Worm (Caenorhabditis elegans) whole organism, young adult: Measurements from ENCODE around the gene srsx-18.
A peak's percentile ranks its signal among the peaks of the same experiment; 100 is the strongest.

Experiments used
- B0019.2 ChIP-seq: fragments of 200-800 bp; sonication (Bioruptor generic); conservative IDR thresholded peaks from 2 replicates; pipeline ENCODE4 v1.3.6; 2022; ENCODE audit warnings: missing genetic modification reagents, missing genetic modification characterization, missing compliant biosample characterization
- B0035.1 ChIP-seq: sonication (generic microtip); optimal IDR thresholded peaks from 2 replicates; lab custom pipeline; 2016; ENCODE audit warnings: missing genetic modification characterization, mild to moderate bottlenecking, missing compliant biosample characterization, missing genotype, missing genetic modification reagents
- B0261.1 ChIP-seq: sonication (generic microtip); optimal IDR thresholded peaks from 2 replicates; lab custom pipeline; 2016; ENCODE audit warnings: mild to moderate bottlenecking, missing genetic modification characterization, moderate library complexity, missing compliant biosample characterization
- B0336.3 ChIP-seq: fragments of 200-800 bp; sonication (Bioruptor generic); IDR thresholded peaks from 2 replicates; pipeline ENCODE4 v1.3.6; 2022; ENCODE audit warnings: missing genetic modification characterization, missing compliant biosample characterization
- C17E4.6 ChIP-seq: fragments of 200-800 bp; sonication (Bioruptor generic); IDR thresholded peaks from 2 replicates; pipeline ENCODE4 v1.3.6; 2022; ENCODE audit warnings: missing genetic modification reagents, missing genetic modification characterization, missing compliant biosample characterization
- F10E7.11 ChIP-seq: sonication (generic microtip); optimal IDR thresholded peaks from 2 replicates; lab custom pipeline; 2017; ENCODE audit warnings: mild to moderate bottlenecking, missing genetic modification characterization, moderate library complexity, missing compliant biosample characterization
- F22D6.2 ChIP-seq: sonication (generic microtip); optimal IDR thresholded peaks from 2 replicates; lab custom pipeline; 2016; ENCODE audit warnings: mild to moderate bottlenecking, missing genetic modification characterization, missing compliant biosample characterization
- F37B4.10 ChIP-seq: fragments of 200-800 bp; sonication (Bioruptor generic); IDR thresholded peaks from 2 replicates; pipeline ENCODE4 v1.3.6; 2022; ENCODE audit warnings: missing genetic modification characterization, missing compliant biosample characterization
- F39B2.1 ChIP-seq: fragments of 200-800 bp; sonication (Bioruptor generic); IDR thresholded peaks from 2 replicates; pipeline ENCODE4 v1.3.6; 2022; ENCODE audit warnings: missing genetic modification reagents, missing genetic modification characterization, missing compliant biosample characterization
- F49E8.2 ChIP-seq: sonication (generic microtip); optimal IDR thresholded peaks from 3 replicates; lab custom pipeline; 2017; ENCODE audit warnings: missing genetic modification characterization, mild to moderate bottlenecking, missing compliant biosample characterization, antibody characterized with exemption, moderate library complexity; ENCODE audit not compliant: insufficient read depth
- F52B5.7 ChIP-seq: sonication (generic microtip); optimal IDR thresholded peaks from 2 replicates; lab custom pipeline; 2016; ENCODE audit warnings: mild to moderate bottlenecking, missing genetic modification characterization, missing compliant biosample characterization
- F57A8.1 ChIP-seq: fragments of 200-800 bp; sonication (Bioruptor generic); optimal IDR thresholded peaks from 2 replicates; lab custom pipeline; 2018; ENCODE audit warnings: mild to moderate bottlenecking, missing genetic modification characterization, moderate library complexity, missing compliant biosample characterization
- F57C9.4 ChIP-seq: sonication (generic microtip); optimal IDR thresholded peaks from 2 replicates; lab custom pipeline; 2017; ENCODE audit warnings: mild to moderate bottlenecking, missing genetic modification characterization, missing compliant biosample characterization
- Y56A3A.18 ChIP-seq: fragments of 200-800 bp; sonication (Bioruptor generic); IDR thresholded peaks from 2 replicates; pipeline ENCODE4 v1.3.6; 2022; ENCODE audit warnings: missing genetic modification reagents, missing genetic modification characterization, missing compliant biosample characterization
- Y79H2A.3 ChIP-seq: fragments of 200-800 bp; sonication (Bioruptor generic); conservative IDR thresholded peaks from 2 replicates; pipeline ENCODE4 v1.3.6; 2022; ENCODE audit warnings: missing genetic modification reagents, missing genetic modification characterization, missing compliant biosample characterization
- aptf-2 ChIP-seq: fragments of 200-800 bp; sonication (Bioruptor generic); conservative IDR thresholded peaks from 2 replicates; pipeline ENCODE4 v1.3.6; 2022; ENCODE audit warnings: missing genetic modification reagents, missing genetic modification characterization, missing compliant biosample characterization
- athp-1 ChIP-seq: sonication (generic microtip); optimal IDR thresholded peaks from 2 replicates; lab custom pipeline; 2017; ENCODE audit warnings: mild to moderate bottlenecking, missing genetic modification characterization, missing compliant biosample characterization
- attf-3 ChIP-seq: fragments of 200-800 bp; sonication (Bioruptor generic); conservative IDR thresholded peaks from 2 replicates; pipeline ENCODE4 v1.3.6; 2022; ENCODE audit warnings: missing genetic modification reagents, missing genetic modification characterization, missing compliant biosample characterization
- attf-6 ChIP-seq: fragments of 200-800 bp; sonication (Bioruptor generic); IDR thresholded peaks from 2 replicates; pipeline ENCODE4 v1.3.6; 2022; ENCODE audit warnings: missing genetic modification reagents, missing genetic modification characterization, missing compliant biosample characterization
- ceh-27 ChIP-seq: fragments of 200-800 bp; sonication (Bioruptor generic); optimal IDR thresholded peaks from 2 replicates; lab custom pipeline; 2018; ENCODE audit warnings: mild to moderate bottlenecking, missing genetic modification characterization, moderate library complexity, missing compliant biosample characterization
- dpl-1 ChIP-seq: fragments of 150-350 bp; optimal IDR thresholded peaks from 2 replicates; lab custom pipeline; 2014; ENCODE audit warnings: missing biosample characterization, missing genetic modification reagents, missing genetic modification characterization
- efl-1 ChIP-seq: fragments of 150-350 bp; optimal IDR thresholded peaks from 2 replicates; lab custom pipeline; 2014; ENCODE audit warnings: missing biosample characterization, missing genetic modification reagents, missing genetic modification characterization
- hlh-12 ChIP-seq: sonication (generic microtip); optimal IDR thresholded peaks from 2 replicates; lab custom pipeline; 2016; ENCODE audit warnings: missing genetic modification characterization, missing compliant biosample characterization
- hmg-1.2 ChIP-seq: fragments of 200-800 bp; sonication (Bioruptor generic); IDR thresholded peaks from 2 replicates; pipeline ENCODE4 v1.3.6; 2022; ENCODE audit warnings: missing genetic modification reagents, missing genetic modification characterization, missing compliant biosample characterization
- lin-35 ChIP-seq, 3 experiments: fragments of 150-350 bp in 2 of 3; sonication (generic microtip) in 1 of 3; optimal IDR thresholded peaks; 2 replicates each; lab custom pipeline; 2014 to 2018; ENCODE audit warnings: missing biosample characterization in 3 of 3, missing genetic modification characterization in 3 of 3, missing genetic modification reagents in 3 of 3
- lin-54 ChIP-seq: fragments of 200-800 bp; sonication (Bioruptor generic); optimal IDR thresholded peaks from 2 replicates; lab custom pipeline; 2018; ENCODE audit warnings: mild to moderate bottlenecking, missing genetic modification characterization, missing compliant biosample characterization
- lir-1 ChIP-seq: fragments of 200-800 bp; sonication (Bioruptor generic); conservative IDR thresholded peaks from 2 replicates; pipeline ENCODE4 v1.3.6; 2022; ENCODE audit warnings: missing genetic modification reagents, missing genetic modification characterization, missing compliant biosample characterization
- madf-3 ChIP-seq: fragments of 200-800 bp; sonication (Bioruptor generic); IDR thresholded peaks from 2 replicates; pipeline ENCODE4 v1.3.6; 2022; ENCODE audit warnings: missing genetic modification reagents, missing genetic modification characterization, missing compliant biosample characterization
- mcd-1 ChIP-seq: fragments of 200-800 bp; sonication (Bioruptor generic); IDR thresholded peaks from 2 replicates; pipeline ENCODE4 v1.3.6; 2022; ENCODE audit warnings: missing genetic modification reagents, missing genetic modification characterization, missing compliant biosample characterization
- mel-28 ChIP-seq: sonication (generic microtip); optimal IDR thresholded peaks from 2 replicates; lab custom pipeline; 2016; ENCODE audit warnings: borderline replicate concordance, mild to moderate bottlenecking, missing genetic modification characterization, missing compliant biosample characterization
- mes-4 ChIP-seq: sonication (generic microtip); optimal IDR thresholded peaks from 2 replicates; lab custom pipeline; 2016; ENCODE audit warnings: missing genotype, missing genetic modification characterization, missing compliant biosample characterization
- nfya-2 ChIP-seq: fragments of 200-800 bp; sonication (Bioruptor generic); IDR thresholded peaks from 2 replicates; pipeline ENCODE4 v1.3.6; 2022; ENCODE audit warnings: missing genetic modification reagents, missing genetic modification characterization, missing compliant biosample characterization
- nhr-120 ChIP-seq: fragments of 200-800 bp; sonication (Bioruptor generic); IDR thresholded peaks from 2 replicates; pipeline ENCODE4 v1.3.6; 2022; ENCODE audit warnings: missing genetic modification characterization, missing compliant biosample characterization
- nhr-179 ChIP-seq: sonication (generic microtip); optimal IDR thresholded peaks from 2 replicates; lab custom pipeline; 2016; ENCODE audit warnings: mild to moderate bottlenecking, missing genetic modification characterization, missing compliant biosample characterization
- nhr-80 ChIP-seq: sonication (generic microtip); optimal IDR thresholded peaks from 2 replicates; lab custom pipeline; 2016; ENCODE audit warnings: missing genetic modification characterization, missing compliant biosample characterization
- nhr-90 ChIP-seq: sonication (generic microtip); optimal IDR thresholded peaks from 2 replicates; lab custom pipeline; 2016; ENCODE audit warnings: missing genotype, mild to moderate bottlenecking, missing genetic modification characterization, missing compliant biosample characterization
- pha-4 ChIP-seq: fragments of 150-350 bp; sonication (generic microtip); optimal IDR thresholded peaks from 2 replicates; lab custom pipeline; 2014; ENCODE audit warnings: missing biosample characterization, missing genetic modification reagents, missing genetic modification characterization
- rcor-1 ChIP-seq: fragments of 200-800 bp; sonication (Bioruptor generic); IDR thresholded peaks from 2 replicates; pipeline ENCODE4 v1.3.6; 2022; ENCODE audit warnings: missing genetic modification reagents, missing genetic modification characterization, missing compliant biosample characterization
- sea-2 ChIP-seq: fragments of 200-800 bp; sonication (Bioruptor generic); IDR thresholded peaks from 2 replicates; pipeline ENCODE4 v1.3.6; 2022; ENCODE audit warnings: missing genetic modification characterization, missing compliant biosample characterization
- snpc-1.1 ChIP-seq: sonication (generic microtip); optimal IDR thresholded peaks from 2 replicates; lab custom pipeline; 2017; ENCODE audit warnings: missing genetic modification characterization, mild to moderate bottlenecking, missing compliant biosample characterization, antibody characterized with exemption, moderate library complexity, missing genotype, missing genetic modification reagents; ENCODE audit not compliant: insufficient read depth
- tbp1 ChIP-seq: fragments of 200-800 bp; sonication (Bioruptor generic); optimal IDR thresholded peaks from 2 replicates; lab custom pipeline; 2018; ENCODE audit warnings: mild to moderate bottlenecking, missing genetic modification characterization, missing compliant biosample characterization
- zfh-2 ChIP-seq: fragments of 200-800 bp; sonication (Bioruptor generic); conservative IDR thresholded peaks from 2 replicates; pipeline ENCODE4 v1.3.6; 2022; ENCODE audit warnings: missing genetic modification reagents, missing genetic modification characterization, missing compliant biosample characterization
- ztf-18 ChIP-seq: sonication (generic microtip); optimal IDR thresholded peaks from 2 replicates; lab custom pipeline; 2016; ENCODE audit warnings: missing genotype, mild to moderate bottlenecking, missing genetic modification characterization, missing compliant biosample characterization
- ztf-3 ChIP-seq: fragments of 200-800 bp; sonication (Bioruptor generic); optimal IDR thresholded peaks from 2 replicates; lab custom pipeline; 2018; ENCODE audit warnings: mild to moderate bottlenecking, missing genetic modification characterization, missing compliant biosample characterization

The srsx-18 gene

ce11 chrV:5930588-5930987, 8.3 kb downstream of the srsx-18 start, which contains the start of gene galt-1:
galt-1 (plus strand) TSS chrV:5930905.
- no peak for TF ChIP-seq tbp1 (GFP tag; lab: Kevin White, UChicago)
- TF ChIP-seq lin-54 (GFP tag; lab: Kevin White, UChicago): no peak
- TF ChIP-seq nfya-2 (GFP tag; lab: Robert Waterston, UW): no peak
- peak; percentile 64 for TF ChIP-seq nhr-80 (tag; lab: Kevin White, UChicago)
- TF ChIP-seq C17E4.6 (GFP tag; lab: Robert Waterston, UW): no peak
- TF ChIP-seq ztf-3 (GFP tag; lab: Kevin White, UChicago): no peak
- TF ChIP-seq zfh-2: no peak

ce11 chrV:5936691-5937090, 14.4 kb downstream of the srsx-18 start, which contains the start of the genes M03F8.5 and M03F8.7:
M03F8.5 (minus strand) TSS chrV:5936791.
M03F8.7 (plus strand) TSS chrV:5936939.
- TF ChIP-seq B0035.1 (tag; lab: Kevin White, UChicago) (no peak), ztf-18 (no peak), hlh-12 (no peak), zfh-2 (no peak), B0336.3 (GFP tag; lab: Robert Waterston, UW) (no peak), F49E8.2 (tag; lab: Kevin White, UChicago) (no peak), F57C9.4 (tag; lab: Kevin White, UChicago) (no peak), nhr-90 (tag; lab: Kevin White, UChicago) (no peak), C17E4.6 (GFP tag; lab: Robert Waterston, UW) (no peak), snpc-1.1 (no peak), pha-4 (tag; lab: Kevin White, UChicago) (no peak), F37B4.10 (GFP tag; lab: Robert Waterston, UW) (no peak), mes-4 (tag; lab: Kevin White, UChicago) (no peak)
- TF ChIP-seq, all 124 proteins: peak for 0

DNA sequence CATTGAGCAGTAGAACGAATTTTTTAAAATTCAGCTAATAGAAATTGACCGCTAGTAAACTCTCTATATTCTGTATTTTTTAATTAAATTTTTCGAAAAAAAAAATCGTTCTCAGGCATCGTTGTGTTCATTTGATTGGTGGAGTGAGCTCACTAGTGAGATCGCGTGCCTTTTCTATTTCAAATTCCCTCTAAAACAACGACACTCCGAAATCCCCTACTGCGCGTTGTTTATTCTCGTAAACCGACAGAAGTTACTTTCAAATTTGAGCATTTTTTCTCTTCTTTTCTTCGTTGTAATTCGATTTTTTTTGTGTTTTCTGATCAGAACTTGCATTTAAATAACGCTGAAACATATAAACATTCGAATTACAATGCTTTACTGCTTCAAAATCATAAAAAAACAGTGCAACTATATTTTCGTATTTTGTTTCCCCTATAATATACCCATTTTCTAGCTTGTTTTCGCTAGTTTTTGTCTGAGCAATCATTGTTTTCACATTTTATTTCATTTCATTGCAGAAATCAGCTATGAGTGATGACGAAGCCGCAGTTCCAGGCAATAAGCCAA, 17.3 kb downstream of the srsx-18 start, which contains the start of gene syf-3:
syf-3 (plus strand) TSS at position 520 of the 570 bp plus-strand sequence.
- TF ChIP-seq F22D6.2 (tag; lab: Kevin White, UChicago) (no peak), sea-2 (GFP tag; lab: Robert Waterston, UW) (no peak), lir-1 (GFP tag; lab: Robert Waterston, UW) (no peak), B0019.2 (GFP tag; lab: Robert Waterston, UW) (no peak), Y56A3A.18 (GFP tag; lab: Robert Waterston, UW) (no peak), Y79H2A.3 (GFP tag; lab: Robert Waterston, UW) (no peak), nhr-179 (tag; lab: Kevin White, UChicago) (no peak), B0261.1 (tag; lab: Kevin White, UChicago) (no peak), nhr-90 (tag; lab: Kevin White, UChicago) (no peak), rcor-1 (GFP tag; lab: Robert Waterston, UW) (no peak), ztf-18 (no peak), F57A8.1 (no peak), ceh-27 (no peak), B0035.1 (tag; lab: Kevin White, UChicago) (no peak), athp-1 (tag; lab: Kevin White, UChicago) (no peak), dpl-1 (GFP tag; lab: Kevin White, UChicago) (peak; percentile 87), F52B5.7 (tag; lab: Kevin White, UChicago) (no peak), lin-54 (GFP tag; lab: Kevin White, UChicago) (peak; percentile 96), aptf-2 (GFP tag; lab: Robert Waterston, UW) (no peak), F39B2.1 (GFP tag; lab: Robert Waterston, UW) (no peak), lin-35 (GFP tag; optimal IDR thresholded peaks at IDR 0.05; lab: Kevin White, UChicago) (peak; percentile 55 to 93 (median 77)), mcd-1 (no peak), nhr-120 (GFP tag; lab: Robert Waterston, UW) (no peak), mel-28 (tag; lab: Kevin White, UChicago) (no peak), attf-3 (GFP tag; lab: Robert Waterston, UW) (peak; percentile 98), madf-3 (GFP tag; lab: Robert Waterston, UW) (no peak), F10E7.11 (tag; lab: Kevin White, UChicago) (no peak), efl-1 (GFP tag; lab: Kevin White, UChicago) (peak; percentile 83), hmg-1.2 (GFP tag; lab: Robert Waterston, UW) (no peak), attf-6 (no peak)
